Worm (Caenorhabditis elegans): Measurements from ENCODE around the gene K09F5.6.

K09F5.6 gene

ce11 chrX:7710643-7711042 is 8.4 kb upstream of the K09F5.6 start, which contains the start of gene K09F5.4:
Gene K09F5.4, minus strand, starts transcription at chrX:7710743.
- no peak for TF ChIP-seq dao-5 (tag; optimal IDR thresholded peaks at IDR 0.05)
- TF ChIP-seq him-1 (tag; optimal IDR thresholded peaks at IDR 0.05) = no peak
- TF ChIP-seq W03F9.2 (tag; optimal IDR thresholded peaks at IDR 0.05) = no peak

- TF ChIP-seq W03F9.2 (tag; optimal IDR thresholded peaks at IDR 0.05) = no peak
- TF ChIP-seq dao-5 (tag; optimal IDR thresholded peaks at IDR 0.05) = no peak
- no peak for TF ChIP-seq him-1 (tag; optimal IDR thresholded peaks at IDR 0.05)
Observed at ce11 chrX:7712887-7713286, 6.2 kb upstream of the K09F5.6 start.

- no peak for TF ChIP-seq W03F9.2 (tag; optimal IDR thresholded peaks at IDR 0.05)
- no peak for TF ChIP-seq him-1 (tag; optimal IDR thresholded peaks at IDR 0.05)
- no peak for TF ChIP-seq dao-5 (tag; optimal IDR thresholded peaks at IDR 0.05)
Observed at ce11 chrX:7715463-7715862, 3.6 kb upstream of the K09F5.6 start.

DNA sequence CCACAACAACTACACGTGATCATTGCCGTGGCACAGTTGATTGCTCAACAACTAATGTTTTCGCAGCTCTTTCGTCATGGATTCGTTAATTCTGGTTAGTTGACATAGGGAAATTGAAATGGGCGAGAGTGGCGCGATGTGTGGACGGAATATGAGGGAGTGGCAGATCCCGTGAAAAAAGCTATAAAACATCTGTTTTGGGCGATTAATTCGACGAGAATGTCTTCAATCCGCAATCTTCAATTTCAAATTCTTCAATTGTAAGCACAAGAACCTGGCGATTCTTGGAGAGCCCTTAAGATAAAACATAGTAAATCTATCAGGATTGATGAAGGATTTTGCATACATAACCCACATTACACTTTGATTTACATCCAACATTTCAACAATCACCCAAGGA is 1.5 kb downstream of the K09F5.6 start:
- TF ChIP-seq W03F9.2 (tag; optimal IDR thresholded peaks at IDR 0.05) = no peak
- TF ChIP-seq him-1 (tag; optimal IDR thresholded peaks at IDR 0.05) = no peak
- no peak for TF ChIP-seq dao-5 (tag; optimal IDR thresholded peaks at IDR 0.05)

DNA sequence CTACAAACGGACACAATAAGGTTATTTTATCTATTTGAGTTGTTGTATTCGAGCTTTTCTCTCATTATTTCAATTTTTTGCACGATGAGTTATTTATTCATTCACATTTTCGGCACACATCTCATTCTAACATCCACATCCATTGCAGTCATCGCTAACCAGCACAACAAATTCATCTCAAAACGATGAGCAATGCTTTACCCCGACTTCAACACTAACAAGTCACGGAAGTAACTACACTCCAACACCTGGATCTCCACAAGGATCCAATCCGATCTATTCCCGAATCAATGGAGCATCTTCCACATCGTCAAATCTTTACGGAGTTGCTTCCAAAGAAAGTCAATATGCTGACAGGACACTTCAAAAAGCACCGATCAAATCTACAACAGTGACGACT is 5.0 kb downstream of the K09F5.6 start:
- TF ChIP-seq him-1 (tag; optimal IDR thresholded peaks at IDR 0.05) (no peak), W03F9.2 (tag; optimal IDR thresholded peaks at IDR 0.05) (no peak), dao-5 (tag; optimal IDR thresholded peaks at IDR 0.05) (no peak)

ce11 chrX:7725615-7726014 is 6.5 kb downstream of the K09F5.6 start, which contains the start of gene spp-14:
Gene spp-14, plus strand, starts transcription at chrX:7725979.
- TF ChIP-seq dao-5 (tag; optimal IDR thresholded peaks at IDR 0.05) (peak; percentile 13), him-1 (tag; optimal IDR thresholded peaks at IDR 0.05) (no peak)

DNA sequence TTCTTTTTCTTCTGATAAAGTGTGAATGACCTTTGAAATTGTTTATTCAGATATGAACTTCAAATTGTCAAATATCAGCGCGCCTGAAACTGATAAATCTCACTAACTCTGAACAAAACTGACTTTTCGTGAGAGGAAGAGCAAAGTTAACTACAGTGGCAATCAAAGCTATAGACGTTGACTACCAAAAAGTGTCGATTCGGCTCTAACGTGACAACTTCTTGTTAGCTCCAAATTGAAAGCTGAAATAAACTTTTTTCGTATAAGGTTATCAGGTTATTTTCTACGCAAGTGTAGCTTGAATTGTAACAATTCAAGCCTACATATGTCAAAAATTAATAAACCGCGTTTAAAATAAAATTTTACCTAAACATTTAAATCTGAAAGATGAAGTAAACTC is 7.3 kb downstream of the K09F5.6 start:
- no peak for TF ChIP-seq dao-5 (tag; optimal IDR thresholded peaks at IDR 0.05)
- no peak for TF ChIP-seq W03F9.2 (tag; optimal IDR thresholded peaks at IDR 0.05)
- no peak for TF ChIP-seq him-1 (tag; optimal IDR thresholded peaks at IDR 0.05)

- TF ChIP-seq him-1 (tag; optimal IDR thresholded peaks at IDR 0.05) (no peak), dao-5 (tag; optimal IDR thresholded peaks at IDR 0.05) (no peak), W03F9.2 (tag; optimal IDR thresholded peaks at IDR 0.05) (no peak)
Observed at ce11 chrX:7727601-7728000, 8.5 kb downstream of the K09F5.6 start, which contains the start of gene vit-1. Gene vit-1, plus strand, starts transcription at chrX:7727889.

- TF ChIP-seq W03F9.2 (tag; optimal IDR thresholded peaks at IDR 0.05) (no peak), him-1 (tag; optimal IDR thresholded peaks at IDR 0.05) (no peak), dao-5 (tag; optimal IDR thresholded peaks at IDR 0.05) (no peak)
Observed at ce11 chrX:7733571-7733970, 14.5 kb downstream of the K09F5.6 start.

DNA sequence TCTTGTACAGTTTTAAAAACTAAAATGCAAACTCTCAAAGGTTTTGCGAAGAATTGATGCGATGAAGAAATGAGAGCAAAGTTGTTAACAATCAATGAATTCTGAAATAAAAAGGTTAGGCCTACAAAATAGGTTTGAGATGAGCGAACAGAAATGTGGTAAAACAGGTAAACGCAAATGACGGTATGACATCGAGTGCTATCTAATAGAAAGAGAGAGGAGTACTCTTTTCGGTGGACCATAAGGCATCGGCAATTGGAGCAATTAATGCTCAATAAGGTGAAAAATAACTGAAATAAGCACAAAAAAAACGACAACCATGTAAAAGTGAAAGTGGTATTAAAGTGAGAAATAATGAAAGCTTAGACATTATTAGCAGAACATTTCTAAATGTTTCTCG is 17.1 kb downstream of the K09F5.6 start, which contains the start of gene set-12:
Gene set-12 (minus strand): TSS at position 101 of the 400 bp plus-strand sequence.
- no peak for TF ChIP-seq him-1 (tag; optimal IDR thresholded peaks at IDR 0.05)

DNA sequence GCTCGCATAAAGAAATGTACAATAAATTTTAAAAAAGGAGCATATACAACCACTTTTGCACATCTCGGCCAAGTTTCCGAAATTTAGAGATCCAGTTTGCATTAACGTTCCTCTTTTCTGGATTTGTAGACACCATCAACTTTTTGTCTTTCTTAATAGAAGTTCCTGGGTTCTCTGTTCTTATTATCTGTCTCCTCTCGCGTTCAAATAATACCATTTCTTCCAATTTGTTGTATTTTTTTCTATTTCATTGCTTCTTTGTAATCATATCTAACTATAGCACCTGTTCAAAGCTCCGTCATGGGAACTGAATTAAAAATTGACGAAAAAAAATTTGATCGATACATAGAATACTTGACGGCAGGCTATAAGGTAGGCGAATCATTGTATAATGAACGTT is 20.3 kb downstream of the K09F5.6 start, which contains the start of gene K09F5.1:
Gene K09F5.1 (plus strand): TSS at position 301 of the 400 bp plus-strand sequence.
- no peak for TF ChIP-seq dao-5 (tag; optimal IDR thresholded peaks at IDR 0.05)
- no peak for TF ChIP-seq him-1 (tag; optimal IDR thresholded peaks at IDR 0.05)
- no peak for TF ChIP-seq W03F9.2 (tag; optimal IDR thresholded peaks at IDR 0.05)

- TF ChIP-seq dao-5 (tag; optimal IDR thresholded peaks at IDR 0.05) = no peak
- TF ChIP-seq him-1 (tag; optimal IDR thresholded peaks at IDR 0.05) = no peak
- TF ChIP-seq W03F9.2 (tag; optimal IDR thresholded peaks at IDR 0.05) = no peak
Observed at ce11 chrX:7743939-7744338, 24.9 kb downstream of the K09F5.6 start, which contains the start of gene ref-2. Gene ref-2, plus strand, starts transcription at chrX:7744239.

DNA sequence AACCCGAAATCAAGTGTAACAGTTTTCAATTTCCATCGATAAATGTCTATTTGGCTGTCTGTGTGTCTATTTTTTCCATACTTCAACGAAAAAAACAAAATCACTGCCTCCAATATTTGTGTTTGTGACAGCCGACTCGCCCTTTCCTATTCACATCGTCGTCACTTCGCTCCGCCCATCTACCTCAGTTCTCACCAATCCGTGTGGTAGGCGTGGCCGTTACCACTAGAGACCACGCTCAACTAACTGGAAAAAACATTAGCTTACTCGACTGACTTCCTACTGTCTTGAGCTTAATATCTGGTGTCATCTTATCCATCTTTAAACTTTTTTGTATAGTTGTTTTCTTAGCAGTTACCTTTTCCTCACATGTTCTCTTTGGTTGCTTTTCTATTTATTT is 26.3 kb downstream of the K09F5.6 start:
- TF ChIP-seq him-1 (tag; optimal IDR thresholded peaks at IDR 0.05) = no peak

DNA sequence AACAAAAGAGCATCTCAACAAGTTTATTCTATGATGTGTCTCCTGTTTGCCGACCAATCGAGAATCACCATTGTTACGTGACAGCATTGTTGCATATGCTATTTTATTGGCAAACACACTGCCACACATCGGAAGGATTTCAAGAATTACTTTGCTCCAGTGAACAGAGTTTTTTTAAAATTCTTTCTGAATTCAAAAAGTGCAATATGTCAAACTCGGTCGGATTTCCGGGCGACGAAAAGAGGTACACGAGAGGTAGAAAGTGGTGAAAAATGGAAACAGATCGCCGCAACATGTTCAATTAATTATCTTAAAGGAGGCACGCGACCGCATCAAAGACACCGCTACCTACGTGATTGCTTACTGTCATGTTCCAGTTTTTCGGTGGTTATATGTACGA is 31.0 kb downstream of the K09F5.6 start:
- no peak for TF ChIP-seq W03F9.2 (tag; optimal IDR thresholded peaks at IDR 0.05)
- TF ChIP-seq dao-5 (tag; optimal IDR thresholded peaks at IDR 0.05) = no peak

DNA sequence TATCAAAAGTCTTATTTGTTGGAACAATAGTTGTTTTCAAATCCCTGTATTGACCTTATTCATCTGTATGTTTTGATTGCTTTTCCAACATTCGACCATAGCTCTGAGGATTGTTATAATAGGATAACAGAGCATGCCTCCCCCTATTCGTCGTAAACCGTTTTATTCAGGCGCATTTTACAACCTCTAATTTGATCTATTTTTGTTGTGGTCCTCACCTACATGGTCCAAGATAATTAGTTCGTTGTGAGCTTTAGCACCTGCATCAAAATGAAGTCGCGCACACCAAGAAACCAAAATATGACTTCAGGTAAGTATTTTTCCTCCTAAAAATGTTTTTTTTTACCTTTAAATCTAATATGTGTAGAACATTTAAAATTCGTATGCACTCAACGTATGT is 33.7 kb downstream of the K09F5.6 start, which contains the start of gene deg-1:
Gene deg-1 (plus strand): TSS at position 301 of the 400 bp plus-strand sequence.
- no peak for TF ChIP-seq dao-5 (tag; optimal IDR thresholded peaks at IDR 0.05)
- no peak for TF ChIP-seq W03F9.2 (tag; optimal IDR thresholded peaks at IDR 0.05)
- no peak for TF ChIP-seq him-1 (tag; optimal IDR thresholded peaks at IDR 0.05)
